Worm (Caenorhabditis elegans): ENCODE measurements around the gene ZK1251.3.

The ZK1251.3 gene

DNA sequence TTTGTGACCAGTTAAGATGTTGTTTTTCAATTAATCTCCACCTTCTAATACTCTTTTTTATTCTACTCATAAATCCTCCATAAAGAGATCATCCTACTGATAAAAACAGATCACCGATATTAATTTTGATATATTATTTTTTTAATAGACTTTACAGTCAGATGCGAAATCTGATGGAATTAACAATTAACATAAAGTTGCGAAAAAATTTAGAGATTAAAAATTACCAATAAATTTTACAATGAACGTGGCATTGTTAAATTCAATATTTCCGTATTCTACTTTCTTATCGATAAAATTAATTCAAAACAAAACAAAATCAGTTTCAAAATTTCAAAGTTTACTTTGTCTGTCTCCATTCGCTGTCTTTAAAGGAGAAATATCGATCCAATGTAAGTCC, 29.3 kb downstream of the ZK1251.3 start, which contains the start of gene K01H12.4:
Gene K01H12.4 (plus strand): TSS at position 301 of the 400 bp plus-strand sequence.
- TF ChIP-seq peb-1 (tag; optimal IDR thresholded peaks at IDR 0.05) = no peak
- TF ChIP-seq unc-39 (tag; optimal IDR thresholded peaks at IDR 0.05) = no peak
- TF ChIP-seq ztf-4 (tag; optimal IDR thresholded peaks at IDR 0.05) = no peak
- TF ChIP-seq lin-13 (GFP tag; optimal IDR thresholded peaks at IDR 0.05) = no peak
- no peak for TF ChIP-seq alr-1 (tag; optimal IDR thresholded peaks at IDR 0.05)
- TF ChIP-seq nhr-10 (tag; optimal IDR thresholded peaks at IDR 0.05) = no peak
- no peak for TF ChIP-seq sem-4 (tag; optimal IDR thresholded peaks at IDR 0.05)
- TF ChIP-seq nhr-77 (tag; optimal IDR thresholded peaks at IDR 0.05) = no peak

DNA sequence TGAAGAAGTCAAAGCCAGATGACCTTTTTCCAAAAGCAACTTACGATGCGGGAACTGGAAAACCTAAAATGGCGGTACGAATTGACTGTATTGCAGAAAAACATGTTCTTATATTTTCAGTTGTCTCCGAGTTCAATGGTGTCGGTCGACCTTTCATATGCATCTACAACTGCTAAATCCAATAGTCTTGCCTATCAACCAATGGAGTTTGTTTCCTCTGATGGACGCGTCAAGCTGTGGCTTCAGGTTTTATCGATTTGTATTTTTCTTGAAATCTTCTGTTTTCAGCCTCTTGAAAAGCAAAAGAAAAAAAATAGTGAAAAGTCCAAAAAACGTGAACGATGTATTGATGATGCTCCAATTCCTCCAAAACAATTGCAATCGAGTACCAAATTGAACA, 30.8 kb downstream of the ZK1251.3 start:
- TF ChIP-seq nhr-25 (tag; optimal IDR thresholded peaks at IDR 0.05) = no peak
- no peak for TF ChIP-seq unc-39 (tag; optimal IDR thresholded peaks at IDR 0.05)
- no peak for TF ChIP-seq nhr-129 (tag; optimal IDR thresholded peaks at IDR 0.05)
- no peak for TF ChIP-seq nhr-11 (tag; optimal IDR thresholded peaks at IDR 0.05)
- no peak for TF ChIP-seq dmd-4 (tag; optimal IDR thresholded peaks at IDR 0.05)
- TF ChIP-seq crh-2 (tag; optimal IDR thresholded peaks at IDR 0.05) = no peak
- TF ChIP-seq blmp-1 (tag; optimal IDR thresholded peaks at IDR 0.05; ENCODE audit: insufficient read depth) = no peak
- no peak for TF ChIP-seq R02D3.7 (tag; optimal IDR thresholded peaks at IDR 0.05)
- TF ChIP-seq nhr-10 (tag; optimal IDR thresholded peaks at IDR 0.05) = no peak
- TF ChIP-seq nhr-21 (tag; optimal IDR thresholded peaks at IDR 0.05) = no peak
- TF ChIP-seq snpc-4 (tag; optimal IDR thresholded peaks at IDR 0.05) = no peak
- TF ChIP-seq F13H6.1 (tag; optimal IDR thresholded peaks at IDR 0.05) = no peak
- no peak for TF ChIP-seq skn-1 (tag; optimal IDR thresholded peaks at IDR 0.05)

- TF ChIP-seq ztf-11 (tag; optimal IDR thresholded peaks at IDR 0.05) = no peak
- no peak for TF ChIP-seq nhr-23 (tag; optimal IDR thresholded peaks at IDR 0.05)
- TF ChIP-seq elt-1 (tag; optimal IDR thresholded peaks at IDR 0.05) = no peak
- no peak for TF ChIP-seq F13H6.1 (tag; optimal IDR thresholded peaks at IDR 0.05)
- no peak for TF ChIP-seq Y55F3AM.14 (GFP tag; optimal IDR thresholded peaks at IDR 0.05)
- TF ChIP-seq lin-13 (GFP tag; optimal IDR thresholded peaks at IDR 0.05) = no peak
- no peak for TF ChIP-seq unc-39 (tag; optimal IDR thresholded peaks at IDR 0.05)
- no peak for TF ChIP-seq ama-1 (optimal IDR thresholded peaks at IDR 0.05)
- TF ChIP-seq alr-1 (tag; optimal IDR thresholded peaks at IDR 0.05) = no peak
- no peak for TF ChIP-seq gmeb-1 (tag; optimal IDR thresholded peaks at IDR 0.05)
- TF ChIP-seq skn-1 (tag; optimal IDR thresholded peaks at IDR 0.05) = peak; percentile 40
- TF ChIP-seq lin-11 (tag; optimal IDR thresholded peaks at IDR 0.05) = no peak
- no peak for TF ChIP-seq unc-62 (GFP tag; optimal IDR thresholded peaks at IDR 0.05)
- peak in 1 of 2 experiments; percentile 15 for TF ChIP-seq lsy-2 (tag; optimal IDR thresholded peaks at IDR 0.05)
- TF ChIP-seq R02D3.7 (tag; optimal IDR thresholded peaks at IDR 0.05) = no peak
- TF ChIP-seq ZK546.5 (tag; optimal IDR thresholded peaks at IDR 0.05) = no peak
- TF ChIP-seq ceh-82 (tag; optimal IDR thresholded peaks at IDR 0.05) = no peak
- TF ChIP-seq nhr-77 (tag; optimal IDR thresholded peaks at IDR 0.05) = no peak
- no peak for TF ChIP-seq nhr-11 (tag; optimal IDR thresholded peaks at IDR 0.05)
- TF ChIP-seq unc-55 (GFP tag; optimal IDR thresholded peaks at IDR 0.05) = no peak
- TF ChIP-seq C34F6.9 (tag; optimal IDR thresholded peaks at IDR 0.05) = peak; percentile 16
- no peak for TF ChIP-seq nhr-12 (tag; optimal IDR thresholded peaks at IDR 0.05)
- TF ChIP-seq nhr-237 (tag; optimal IDR thresholded peaks at IDR 0.05) = no peak
- TF ChIP-seq nhr-21 (tag; optimal IDR thresholded peaks at IDR 0.05) = peak; percentile 21
- TF ChIP-seq fos-1 (tag; optimal IDR thresholded peaks at IDR 0.05) = peak; percentile 92
- TF ChIP-seq snpc-4 (tag; optimal IDR thresholded peaks at IDR 0.05) = peak; percentile 7
- no peak for TF ChIP-seq mbf-1 (tag; optimal IDR thresholded peaks at IDR 0.05)
- no peak for TF ChIP-seq sem-4 (tag; optimal IDR thresholded peaks at IDR 0.05)
- no peak for TF ChIP-seq lin-39 (tag; optimal IDR thresholded peaks at IDR 0.05)
- no peak for TF ChIP-seq peb-1 (tag; optimal IDR thresholded peaks at IDR 0.05)
- no peak for TF ChIP-seq mab-5 (tag; optimal IDR thresholded peaks at IDR 0.05)
- TF ChIP-seq mdl-1 (tag; optimal IDR thresholded peaks at IDR 0.05) = no peak
- TF ChIP-seq crh-2 (tag; optimal IDR thresholded peaks at IDR 0.05) = peak; percentile 69
- no peak for TF ChIP-seq ztf-1 (GFP tag; conservative IDR thresholded peaks at IDR 0.05)
- TF ChIP-seq zag-1 (tag; optimal IDR thresholded peaks at IDR 0.05) = no peak
- no peak for TF ChIP-seq egl-27 (tag; optimal IDR thresholded peaks at IDR 0.05)
- TF ChIP-seq blmp-1 (tag; optimal IDR thresholded peaks at IDR 0.05; ENCODE audit: insufficient read depth) = peak; percentile 93
- no peak for TF ChIP-seq nhr-6 (tag; optimal IDR thresholded peaks at IDR 0.05)
- no peak for TF ChIP-seq ztf-4 (tag; optimal IDR thresholded peaks at IDR 0.05)
- peak; percentile 24 for TF ChIP-seq sma-3 (GFP tag; optimal IDR thresholded peaks at IDR 0.05)
- TF ChIP-seq nhr-25 (tag; optimal IDR thresholded peaks at IDR 0.05) = peak; percentile 63
- TF ChIP-seq sma-9 (GFP tag; optimal IDR thresholded peaks at IDR 0.05) = no peak
- no peak for TF ChIP-seq sma-9 (tag; optimal IDR thresholded peaks at IDR 0.05)
- TF ChIP-seq dmd-4 (tag; optimal IDR thresholded peaks at IDR 0.05) = no peak
- no peak for TF ChIP-seq aly-2 (tag; optimal IDR thresholded peaks at IDR 0.05)
- no peak for TF ChIP-seq elt-3 (tag; optimal IDR thresholded peaks at IDR 0.05)
- TF ChIP-seq nhr-129 (tag; optimal IDR thresholded peaks at IDR 0.05) = peak; percentile 31
- no peak for TF ChIP-seq nhr-10 (tag; optimal IDR thresholded peaks at IDR 0.05)
- no peak for TF ChIP-seq ceh-16 (tag; optimal IDR thresholded peaks at IDR 0.05)
Observed at ce11 chrIV:9716490-9716889, 33.0 kb downstream of the ZK1251.3 start.

Data from whole organism, L2 larva.